Fruit fly (Drosophila melanogaster) Kc167 (cell line): Measurements from ENCODE around the gene CG15432.

ENCODE experiments used
- Myc ChIP-seq: fragments of >200 bp; optimal IDR thresholded peaks from 2 replicates; lab custom pipeline; 2017; ENCODE audit warnings: missing external identifiers
- Sin3A ChIP-seq: fragments of >200 bp; optimal IDR thresholded peaks from 2 replicates; lab custom pipeline; 2018; ENCODE audit warnings: missing external identifiers
- h ChIP-seq: fragments of >200 bp; optimal IDR thresholded peaks from 3 replicates; lab custom pipeline; 2018; ENCODE audit warnings: missing external identifiers
- insv ChIP-seq: fragments of >200 bp; optimal IDR thresholded peaks from 3 replicates; lab custom pipeline; 2018; ENCODE audit warnings: missing external identifiers
- psq ChIP-seq: fragments of >200 bp; optimal IDR thresholded peaks from 2 replicates; lab custom pipeline; 2017; ENCODE audit warnings: missing external identifiers
- ttk ChIP-seq: sonication (Bioruptor generic); optimal IDR thresholded peaks from 2 replicates; lab custom pipeline; 2017; ENCODE audit warnings: missing external identifiers

The CG15432 gene

DNA sequence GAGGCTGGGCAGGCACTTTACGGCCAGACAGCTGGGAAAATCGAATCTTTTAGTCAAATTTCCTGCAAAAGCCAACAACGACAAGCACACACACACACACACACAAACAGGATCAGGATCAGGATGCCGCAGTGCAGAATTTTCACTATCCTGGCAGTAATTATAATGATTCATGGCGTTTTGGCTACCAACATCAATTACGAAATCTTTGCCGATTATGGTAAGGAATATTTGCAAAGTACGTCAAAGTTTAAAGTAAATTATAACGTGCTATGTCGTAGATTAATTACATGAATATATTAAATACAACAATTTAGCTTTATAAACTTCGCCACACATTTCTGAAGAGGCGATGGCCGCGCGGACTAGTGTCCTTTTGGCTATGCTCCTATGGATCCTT is 8.5 kb upstream of the CG15432 start, which contains the start of the genes CG34177 and CG34178:
TSS of gene CG34177 (plus strand) at position 301 of the 400 bp plus-strand sequence.
TSS of gene CG34178 (plus strand) at position 301 of the 400 bp plus-strand sequence.
- TF ChIP-seq Sin3A (lab: Kevin White, UChicago) (no peak), h (no peak), ttk (no peak), insv (no peak), Myc (no peak), psq (lab: Kevin White, UChicago) (no peak)

- TF ChIP-seq ttk (no peak), psq (lab: Kevin White, UChicago) (no peak), insv (no peak), Myc (no peak), h (no peak), Sin3A (lab: Kevin White, UChicago) (no peak)
Observed at dm6 chr2L:4437487-4437886, 4.6 kb upstream of the CG15432 start, which contains the start of gene CG43056. Gene CG43056, plus strand, starts transcription at chr2L:4437787.

DNA sequence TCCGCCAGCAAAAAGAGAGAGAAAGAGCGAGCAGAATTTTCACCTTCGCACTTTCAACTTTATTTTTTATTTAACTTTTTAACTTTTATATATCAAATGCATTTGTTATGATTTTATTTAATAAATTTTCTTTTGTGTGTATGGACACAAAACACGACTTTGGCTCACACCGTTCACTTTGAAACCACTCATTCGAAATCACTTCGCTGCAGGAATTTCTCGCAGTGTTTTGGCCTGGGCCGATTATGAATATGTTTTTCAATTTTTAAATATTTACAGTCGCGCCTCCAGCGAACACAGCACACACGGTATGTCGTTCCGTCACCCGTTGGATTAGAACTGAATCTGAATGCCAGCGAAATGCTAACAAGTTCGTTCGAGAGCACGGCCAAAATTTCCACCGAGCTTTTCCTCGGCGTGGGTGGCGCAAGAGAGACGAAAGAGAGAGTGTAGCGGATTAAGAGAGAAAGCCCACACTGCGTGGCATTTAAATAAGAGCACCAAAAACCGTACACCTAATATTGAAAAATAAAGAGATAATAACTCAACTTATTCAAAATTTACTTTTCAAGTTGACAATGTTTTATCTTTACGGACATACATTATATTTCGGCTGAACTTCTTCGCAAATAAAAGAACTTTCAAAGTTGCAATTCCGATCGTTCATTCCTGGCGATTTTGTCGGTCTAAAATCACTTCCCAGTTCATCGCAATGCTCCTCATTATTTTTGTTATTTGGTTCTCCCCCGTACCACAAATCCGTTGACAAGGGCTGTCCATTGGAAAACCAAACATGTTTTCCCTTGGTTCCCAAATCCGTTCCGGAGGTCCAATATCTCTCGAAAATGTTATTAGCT is 1.0 kb upstream of the CG15432 start, which contains the start of gene CG15431:
TSS of gene CG15431 (minus strand) at position 402 of the 857 bp plus-strand sequence.
- TF ChIP-seq Sin3A (lab: Kevin White, UChicago) = no peak
- no peak for TF ChIP-seq Myc
- no peak for TF ChIP-seq psq (lab: Kevin White, UChicago)
- no peak for TF ChIP-seq h
- TF ChIP-seq insv = no peak
- no peak for TF ChIP-seq ttk

- TF ChIP-seq Myc = no peak
Observed at dm6 chr2L:4444457-4444856, 2.3 kb downstream of the CG15432 start, which contains the start of the genes morgue and Elp3. Gene morgue, minus strand, starts transcription at chr2L:4444680. Gene Elp3, plus strand, starts transcription at chr2L:4444732.

DNA sequence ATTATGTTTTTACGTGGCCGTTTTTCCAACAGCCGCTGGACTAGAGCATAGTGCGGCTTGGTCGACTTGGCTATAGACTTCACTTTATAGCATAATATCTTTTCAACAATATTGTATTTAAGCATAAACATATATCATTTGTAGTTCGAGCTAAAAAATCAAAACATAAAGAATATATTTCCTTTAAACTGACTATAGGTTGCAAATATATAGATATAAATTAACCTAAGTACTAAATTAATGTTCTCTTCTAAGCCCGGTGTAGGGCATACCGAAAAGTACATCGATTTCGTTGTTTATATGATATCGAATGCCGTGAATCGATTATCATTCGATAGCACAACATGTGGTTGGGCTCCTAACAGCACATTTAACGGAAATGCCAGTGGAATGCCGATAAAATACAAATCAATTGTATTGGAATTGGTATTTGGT is 6.5 kb downstream of the CG15432 start, which contains the start of gene MFS18:
TSS of gene MFS18 (minus strand) at position 54 of the 435 bp plus-strand sequence.
- TF ChIP-seq ttk = no peak
- TF ChIP-seq h = no peak
- no peak for TF ChIP-seq insv
- no peak for TF ChIP-seq Sin3A (lab: Kevin White, UChicago)
- TF ChIP-seq psq (lab: Kevin White, UChicago) = peak; percentile 40
- TF ChIP-seq Myc = no peak

DNA sequence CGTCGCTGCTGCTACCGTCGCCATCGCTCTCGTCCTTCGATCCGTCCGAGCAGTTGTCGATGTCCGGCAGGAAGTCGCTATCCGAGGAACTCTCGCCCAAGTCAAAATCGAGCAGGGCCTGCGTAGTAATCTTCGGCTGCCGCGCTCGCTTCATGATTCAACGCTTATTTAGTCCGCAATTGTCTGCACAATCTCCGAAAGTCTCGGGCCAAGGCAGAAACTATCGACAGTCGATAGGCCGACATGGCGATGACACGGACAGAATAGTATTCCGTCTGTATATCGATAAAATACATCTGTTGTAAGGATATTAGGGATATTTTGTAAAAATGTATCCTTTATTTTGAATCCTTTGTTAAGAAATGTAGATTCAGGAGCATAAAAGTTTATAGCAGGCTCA is 10.7 kb downstream of the CG15432 start, which contains the start of gene CG15439:
TSS of gene CG15439 (minus strand) at position 241 of the 400 bp plus-strand sequence.
- no peak for TF ChIP-seq ttk
- TF ChIP-seq Sin3A (lab: Kevin White, UChicago) = no peak
- no peak for TF ChIP-seq psq (lab: Kevin White, UChicago)
- no peak for TF ChIP-seq Myc
- no peak for TF ChIP-seq h
- TF ChIP-seq insv = no peak

DNA sequence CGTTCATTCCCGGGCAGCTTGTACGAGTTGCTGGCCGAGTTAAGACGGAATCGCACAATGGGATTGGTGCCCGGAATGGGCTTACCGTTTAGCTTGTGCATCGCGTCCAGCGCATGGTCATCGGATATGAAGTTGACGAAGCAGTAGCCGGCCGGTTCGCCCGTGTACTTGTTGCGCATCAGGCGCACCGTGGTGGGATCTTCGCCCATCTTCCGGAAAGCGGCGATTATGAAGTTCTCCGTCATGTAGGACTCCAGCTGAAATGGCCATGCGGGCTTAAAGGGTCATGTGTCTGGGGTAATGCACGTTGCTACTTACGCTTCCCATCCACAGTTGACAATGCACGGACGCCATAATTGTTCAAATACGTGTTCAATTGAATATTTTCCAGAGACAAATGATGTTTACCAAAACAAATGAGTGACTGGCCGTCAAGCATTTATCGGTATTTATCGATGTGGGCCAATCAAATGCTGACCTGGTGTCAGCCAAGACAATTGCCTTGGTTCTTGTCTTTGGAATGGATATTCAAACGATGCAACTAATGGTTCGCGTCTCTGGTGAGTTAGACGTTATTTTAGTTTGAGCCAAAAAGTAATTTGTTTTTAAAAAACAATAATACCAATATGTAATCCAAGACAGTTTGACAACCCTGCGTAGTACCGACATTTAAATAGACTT is 12.0 kb downstream of the CG15432 start, which contains the start of the genes Secp43 and ND-B8:
TSS of gene Secp43 (minus strand) at position 445 of the 681 bp plus-strand sequence.
TSS of gene ND-B8 (plus strand) at position 618 of the 681 bp plus-strand sequence.
- TF ChIP-seq insv (no peak), Myc (no peak), h (no peak), Sin3A (lab: Kevin White, UChicago) (no peak), psq (lab: Kevin White, UChicago) (no peak), ttk (no peak)

- TF ChIP-seq h (no peak), Myc (no peak), ttk (no peak), Sin3A (lab: Kevin White, UChicago) (no peak), insv (no peak), psq (lab: Kevin White, UChicago) (no peak)
Observed at dm6 chr2L:4456539-4456994, 14.4 kb downstream of the CG15432 start, which contains the start of gene Gs1l. Gene Gs1l, minus strand, starts transcription at chr2L:4456807.

DNA sequence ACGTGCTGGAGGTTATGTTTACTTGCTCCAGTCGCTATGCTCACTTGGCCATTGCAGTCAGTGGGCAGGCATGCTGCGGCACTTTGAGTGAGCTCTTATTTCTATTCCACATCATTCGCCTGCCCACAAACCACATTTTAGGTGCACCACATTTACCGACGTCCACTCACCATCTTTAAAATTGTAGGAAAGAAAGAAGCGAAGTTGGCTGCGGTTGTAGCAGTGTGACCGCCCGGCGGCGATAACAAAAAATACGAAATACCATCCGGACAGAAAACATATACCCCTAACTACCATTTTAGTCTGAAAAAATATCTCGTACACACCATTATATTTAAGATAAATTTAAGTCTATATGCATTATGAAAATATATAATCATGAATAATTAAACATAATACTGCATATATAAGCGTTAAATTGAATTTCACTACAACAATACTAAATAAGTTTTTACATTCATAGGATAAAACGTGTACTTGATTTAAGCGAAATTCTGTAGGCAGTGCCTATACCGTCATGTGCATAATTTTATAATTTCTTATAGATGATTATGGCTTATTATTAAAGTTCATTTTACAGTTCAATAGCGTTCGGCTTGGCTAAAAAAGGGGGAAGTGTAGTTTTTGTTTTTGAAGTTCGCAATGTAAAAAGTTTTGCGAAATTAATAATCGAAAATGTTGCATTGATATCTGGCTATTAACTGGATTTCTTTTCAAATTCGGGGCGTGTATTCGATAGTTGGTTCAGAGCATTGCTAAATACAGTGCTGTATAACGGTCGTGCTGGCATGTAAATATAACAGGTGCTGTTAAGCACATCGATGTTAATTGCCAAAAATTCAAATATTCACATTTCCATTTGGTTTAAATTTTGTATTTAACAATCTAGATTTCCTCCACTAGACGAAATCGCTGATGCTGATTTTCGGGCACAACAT is 16.3 kb downstream of the CG15432 start, which contains the start of gene RpL27A:
TSS of gene RpL27A (minus strand) at position 246 of the 938 bp plus-strand sequence.
- TF ChIP-seq Sin3A (lab: Kevin White, UChicago) (no peak), ttk (no peak), h (no peak), psq (lab: Kevin White, UChicago) (no peak), insv (no peak), Myc (no peak)

DNA sequence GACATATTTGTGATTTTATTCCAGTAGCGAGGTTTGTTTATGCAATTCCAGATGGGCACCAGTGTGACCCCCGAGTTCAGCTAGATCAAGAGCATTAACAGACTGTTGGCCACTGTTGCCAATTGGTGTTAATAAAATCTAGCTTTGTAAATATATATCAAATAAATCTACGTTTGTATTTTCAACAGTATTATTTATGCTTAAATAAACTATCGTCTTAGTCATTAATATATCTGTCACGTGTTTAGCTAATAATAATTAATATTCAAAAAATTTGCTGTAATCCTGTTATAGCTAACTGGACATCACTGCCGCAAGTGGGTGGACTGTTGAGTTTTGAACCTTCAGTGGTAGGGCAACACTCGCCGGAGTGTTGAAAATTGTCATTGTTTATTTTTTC is 17.4 kb downstream of the CG15432 start, which contains the start of the genes mRpL27 and CG15435:
TSS of gene mRpL27 (minus strand) at position 96 of the 400 bp plus-strand sequence.
TSS of gene CG15435 (plus strand) at position 187 of the 400 bp plus-strand sequence.
- TF ChIP-seq Sin3A (lab: Kevin White, UChicago) (no peak), Myc (no peak), ttk (no peak), psq (lab: Kevin White, UChicago) (no peak), insv (no peak), h (no peak)

DNA sequence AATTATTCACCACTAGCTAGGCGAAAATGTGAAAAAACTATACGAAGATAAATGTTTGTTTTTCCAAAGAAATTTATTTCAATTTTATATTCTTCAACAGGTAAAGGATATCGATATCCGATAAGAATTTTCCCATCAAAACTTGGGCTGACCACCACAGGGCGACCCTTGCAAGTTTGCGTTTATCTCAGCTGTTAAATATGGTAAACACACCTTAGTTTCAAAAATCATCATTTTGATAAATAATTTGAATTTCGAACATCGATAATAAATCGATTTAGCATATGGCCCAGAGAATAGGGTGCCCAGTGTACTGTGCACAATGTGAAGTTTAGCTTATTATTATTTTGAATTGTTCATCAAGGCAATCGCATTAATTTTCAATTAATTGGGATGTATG is 21.2 kb downstream of the CG15432 start, which contains the start of the genes CG15443 and Paris:
TSS of gene CG15443 (minus strand) at position 125 of the 400 bp plus-strand sequence.
TSS of gene Paris (plus strand) at position 289 of the 400 bp plus-strand sequence.
- TF ChIP-seq insv = no peak
- no peak for TF ChIP-seq psq (lab: Kevin White, UChicago)
- TF ChIP-seq h = no peak
- no peak for TF ChIP-seq Myc
- TF ChIP-seq Sin3A (lab: Kevin White, UChicago) = no peak
- no peak for TF ChIP-seq ttk
